Worm (Caenorhabditis elegans) whole organism, L1 larva: ENCODE data around the gene ddx-19.

Experiments used
- ama-1 ChIP-seq: fragments of 150-350 bp; optimal IDR thresholded peaks from 2 replicates; lab custom pipeline; 2014
- ceh-88 ChIP-seq: fragments of 200-800 bp; sonication (Bioruptor generic); IDR thresholded peaks from 2 replicates; pipeline ENCODE4 v1.3.6; 2022; ENCODE audit warnings: missing genetic modification characterization, missing compliant biosample characterization
- ces-1 ChIP-seq: fragments of 150-350 bp; optimal IDR thresholded peaks from 2 replicates; lab custom pipeline; 2014; ENCODE audit warnings: missing biosample characterization, missing genetic modification reagents, missing genetic modification characterization
- egl-27 ChIP-seq, 2 experiments: fragments of 150-350 bp in 1 of 2; sonication (generic microtip); optimal IDR thresholded peaks; 3 replicates each; lab custom pipeline; 2017 to 2018; ENCODE audit warnings: missing biosample characterization in 2 of 2, missing genetic modification characterization in 2 of 2, missing genetic modification reagents in 2 of 2
- elt-3 ChIP-seq, 6 experiments: fragments of 150-350 bp in 1 of 6; sonication (generic microtip); optimal IDR thresholded peaks; 2 replicates each; lab custom pipeline; 2017 to 2018; ENCODE audit warnings: missing biosample characterization in 6 of 6, missing genetic modification characterization in 6 of 6, inconsistent platforms in 1 of 6
- isw-1 ChIP-seq: fragments of 200-800 bp; sonication (Bioruptor generic); IDR thresholded peaks from 2 replicates; pipeline ENCODE4 v1.3.6; 2022; ENCODE audit warnings: missing genetic modification characterization, missing compliant biosample characterization
- lin-13 ChIP-seq: fragments of 150-350 bp; optimal IDR thresholded peaks from 2 replicates; lab custom pipeline; 2014; ENCODE audit warnings: missing biosample characterization, missing genetic modification reagents, missing genetic modification characterization
- lin-39 ChIP-seq: fragments of 150-350 bp; optimal IDR thresholded peaks from 2 replicates; lab custom pipeline; 2014; ENCODE audit warnings: missing biosample characterization, missing genetic modification reagents, missing genetic modification characterization
- lsy-2 ChIP-seq, 2 experiments: fragments of 150-350 bp; optimal IDR thresholded peaks; 2 replicates each; lab custom pipeline; 2014; ENCODE audit warnings: missing biosample characterization in 2 of 2, missing genetic modification characterization in 2 of 2
- tbx-2 ChIP-seq: sonication (generic microtip); optimal IDR thresholded peaks from 2 replicates; lab custom pipeline; 2016; ENCODE audit warnings: missing genetic modification characterization, missing compliant biosample characterization
- unc-30 ChIP-seq: sonication (generic microtip); optimal IDR thresholded peaks from 2 replicates; lab custom pipeline; 2017; ENCODE audit warnings: missing biosample characterization, missing genetic modification characterization
- vab-15 ChIP-seq: sonication (generic microtip); optimal IDR thresholded peaks from 2 replicates; lab custom pipeline; 2017; ENCODE audit warnings: missing genotype, mild to moderate bottlenecking, missing genetic modification characterization, missing compliant biosample characterization
- ztf-4 ChIP-seq: fragments of 150-350 bp; optimal IDR thresholded peaks from 2 replicates; lab custom pipeline; 2014; ENCODE audit warnings: missing biosample characterization, missing genetic modification characterization

DNA sequence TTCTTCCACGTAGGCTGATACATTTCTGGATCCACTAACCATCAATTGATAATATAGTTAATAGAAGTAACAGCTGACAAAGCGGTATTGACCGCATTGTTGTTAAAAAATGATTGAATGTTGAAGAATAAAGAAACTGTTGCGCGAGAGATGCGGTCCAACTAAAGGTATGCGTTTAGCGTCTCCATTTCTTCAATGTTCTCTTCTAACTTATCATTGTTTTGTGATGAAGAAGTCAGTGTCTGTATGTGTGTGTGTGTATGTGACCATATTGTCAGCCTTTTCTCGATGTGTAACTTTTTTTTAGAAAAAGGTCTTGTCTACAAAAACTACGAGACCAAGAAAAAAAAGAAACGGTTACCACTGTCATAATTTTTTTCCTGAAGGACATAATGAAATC is 41.8 kb downstream of the ddx-19 start, which contains the start of gene B0457.2:
- TF ChIP-seq ama-1 (lab: Kevin White, UChicago) (no peak), ces-1 (no peak), lin-13 (no peak), lin-39 (tag; lab: Kevin White, UChicago) (no peak), tbx-2 (no peak), egl-27 (tag; optimal IDR thresholded peaks at IDR 0.05; lab: Kevin White, UChicago) (no peak), elt-3 (tag; optimal IDR thresholded peaks at IDR 0.05; lab: Kevin White, UChicago) (peak in 1 of 6 experiments; percentile 5), isw-1 (GFP tag; lab: Robert Waterston, UW) (no peak), lsy-2 (tag; optimal IDR thresholded peaks at IDR 0.05; lab: Kevin White, UChicago) (no peak), ztf-4 (no peak), unc-30 (tag; lab: Kevin White, UChicago) (no peak), vab-15 (tag; lab: Kevin White, UChicago) (no peak), ceh-88 (GFP tag; lab: Robert Waterston, UW) (no peak)
